Worm (Caenorhabditis elegans) whole organism, L3 larva: ENCODE data around the gene clec-180.

Source experiments
- ceh-82 ChIP-seq: fragments of 150-350 bp; optimal IDR thresholded peaks from 2 replicates; lab custom pipeline; 2014; ENCODE audit warnings: missing biosample characterization, missing genetic modification characterization
- fos-1 ChIP-seq: fragments of 150-350 bp; optimal IDR thresholded peaks from 2 replicates; lab custom pipeline; 2014; ENCODE audit warnings: missing biosample characterization, missing genetic modification characterization
- mdl-1 ChIP-seq: fragments of 150-350 bp; optimal IDR thresholded peaks from 2 replicates; lab custom pipeline; 2014; ENCODE audit warnings: missing biosample characterization, missing genetic modification characterization
- nhr-43 ChIP-seq: sonication (generic microtip); optimal IDR thresholded peaks from 2 replicates; lab custom pipeline; 2016; ENCODE audit warnings: mild to moderate bottlenecking, missing genetic modification characterization, missing compliant biosample characterization; ENCODE audit not compliant: poor library complexity, severe bottlenecking
- nhr-67 ChIP-seq: fragments of 150-350 bp; optimal IDR thresholded peaks from 2 replicates; lab custom pipeline; 2014; ENCODE audit warnings: missing biosample characterization, missing genetic modification characterization
- zag-1 ChIP-seq: fragments of 150-350 bp; optimal IDR thresholded peaks from 2 replicates; lab custom pipeline; 2014; ENCODE audit warnings: missing biosample characterization, missing genetic modification characterization
- ztf-11 ChIP-seq: fragments of 150-350 bp; optimal IDR thresholded peaks from 2 replicates; lab custom pipeline; 2014; ENCODE audit warnings: missing biosample characterization, missing genetic modification characterization

DNA sequence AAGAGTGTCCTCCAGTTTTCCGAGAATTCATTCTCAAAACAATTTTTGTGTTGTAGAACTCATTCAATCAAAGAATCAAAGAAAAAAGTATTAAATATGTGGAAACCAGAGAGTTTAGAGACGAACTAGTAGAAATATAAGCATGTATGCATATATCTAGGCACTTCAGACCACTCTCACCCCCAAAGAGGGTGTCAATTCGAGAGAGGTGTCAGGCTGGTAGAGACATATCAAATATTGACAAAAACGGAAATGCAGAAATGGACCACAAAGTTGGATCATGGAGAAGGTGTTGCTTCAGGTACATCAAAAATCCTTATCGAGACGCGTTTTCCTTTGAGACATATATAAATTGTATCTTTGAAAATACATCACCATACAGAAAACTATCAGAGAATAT is 44.9 kb upstream of the clec-180 start:
- no peak for TF ChIP-seq ztf-11
- TF ChIP-seq nhr-67 (tag; lab: Kevin White, UChicago), result no peak
- no peak for TF ChIP-seq ceh-82
- no peak for TF ChIP-seq zag-1
- TF ChIP-seq nhr-43 (tag; lab: Kevin White, UChicago), result no peak
- no peak for TF ChIP-seq fos-1 (tag; lab: Kevin White, UChicago)
- no peak for TF ChIP-seq mdl-1 (tag; lab: Kevin White, UChicago)
